Fruit fly (Drosophila melanogaster): ENCODE data around the gene RhoGEF64C.

DNA sequence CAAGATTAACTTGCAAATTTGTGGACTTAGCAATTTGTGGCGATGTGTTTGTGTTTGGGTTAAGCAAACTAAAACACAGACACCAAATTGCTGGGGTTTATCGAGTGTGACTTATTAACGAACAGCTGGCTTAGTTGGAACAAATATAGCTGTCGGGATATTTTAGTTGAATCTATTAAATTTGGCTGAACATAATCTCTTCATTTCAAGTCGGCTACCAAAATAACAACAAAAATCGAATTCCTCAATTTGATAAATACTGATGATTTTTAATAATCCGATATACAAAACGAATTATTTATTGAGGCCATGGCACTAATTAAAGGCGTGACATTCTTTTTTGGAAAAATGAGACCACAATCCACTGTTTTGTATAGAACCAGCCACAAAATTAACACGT lies 25.3 kb upstream of the RhoGEF64C start, which contains the start of gene CG32236:
- no peak for TF ChIP-seq psq (optimal IDR thresholded peaks at IDR 0.05)
- TF ChIP-seq Dll (optimal IDR thresholded peaks at IDR 0.05) = no peak
- no peak for TF ChIP-seq pan (optimal IDR thresholded peaks at IDR 0.05)
- no peak for TF ChIP-seq usp (GFP tag; optimal IDR thresholded peaks at IDR 0.05)
- no peak for TF ChIP-seq CG8478 (optimal IDR thresholded peaks at IDR 0.05)
